Worm (Caenorhabditis elegans): ENCODE measurements around the gene daf-18.

The daf-18 gene

DNA sequence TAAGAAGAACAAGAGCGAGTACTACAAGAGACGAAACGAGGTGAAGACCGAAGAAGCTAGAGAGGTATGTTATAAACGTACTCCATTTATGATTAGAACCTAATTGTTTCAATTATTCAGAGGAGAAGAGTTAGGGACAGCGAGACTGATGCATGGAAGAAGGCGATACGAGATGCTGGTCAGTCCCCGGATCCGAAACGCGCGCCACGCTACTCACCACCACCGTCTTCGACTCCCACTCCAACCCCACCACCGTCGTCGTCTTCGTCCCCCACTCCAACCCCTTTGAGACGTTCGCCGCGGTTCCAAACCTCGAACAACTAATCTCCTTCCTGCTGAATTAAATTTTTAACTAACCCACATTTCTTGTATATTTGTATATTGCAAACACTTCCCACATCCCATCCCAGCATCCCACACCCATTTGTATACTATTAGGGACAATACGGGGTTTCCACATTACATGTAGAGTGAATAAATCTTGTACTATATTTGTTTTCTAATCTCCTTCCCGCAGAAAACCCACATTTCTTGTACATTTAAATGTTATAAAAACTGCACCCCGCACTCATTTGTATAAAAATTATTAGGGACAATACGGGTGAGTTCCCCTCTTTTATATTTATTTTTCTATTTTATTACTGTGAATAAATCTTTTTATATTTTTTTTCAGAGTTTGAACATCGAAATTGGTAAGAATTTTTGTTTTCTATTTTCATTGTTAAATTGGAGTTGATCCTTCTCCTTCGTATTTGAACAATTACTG is 37.5 kb downstream of the daf-18 start:
- TF ChIP-seq lin-1 (GFP tag; IDR thresholded peaks at IDR 0.05) (no peak), daf-16 (GFP tag; optimal IDR thresholded peaks at IDR 0.05) (no peak), daf-16 (tag; optimal IDR thresholded peaks at IDR 0.05) (no peak), attf-4 (tag; optimal IDR thresholded peaks at IDR 0.05) (no peak), ctbp-1 (GFP tag; IDR thresholded peaks at IDR 0.05) (0 out of 2 replicates have a peak, but pooled peaks have one; percentile 11), nhr-25 (tag; optimal IDR thresholded peaks at IDR 0.05; ENCODE audit: borderline replicate concordance, insufficient read depth) (no peak), hif-1 (tag; optimal IDR thresholded peaks at IDR 0.05) (no peak), pha-4 (GFP tag; IDR thresholded peaks at IDR 0.05) (peak; percentile 32; the same call in 1 of the 2 replicates), pha-4 (tag; optimal IDR thresholded peaks at IDR 0.05) (no peak), nhr-77 (tag; optimal IDR thresholded peaks at IDR 0.05) (no peak), F44E2.7 (GFP tag; IDR thresholded peaks at IDR 0.05) (no peak), mxl-3 (GFP tag; optimal IDR thresholded peaks at IDR 0.05) (no peak), mxl-2 (GFP tag; conservative IDR thresholded peaks at IDR 0.05) (no peak), nhr-11 (tag; optimal IDR thresholded peaks at IDR 0.05) (no peak), zfp-3 (GFP tag; conservative IDR thresholded peaks at IDR 0.05) (no peak), egl-43 (GFP tag; IDR thresholded peaks at IDR 0.05) (peak; percentile 71; the same call in 1 of the 2 replicates), daf-19 (GFP tag; conservative IDR thresholded peaks at IDR 0.05) (no peak), lin-38 (GFP tag; IDR thresholded peaks at IDR 0.05) (peak; percentile 49), set-16 (GFP tag; IDR thresholded peaks at IDR 0.05) (peak; percentile 80), lir-3 (tag; optimal IDR thresholded peaks at IDR 0.05) (no peak), daf-12 (tag; optimal IDR thresholded peaks at IDR 0.05) (no peak), ztf-11 (tag; optimal IDR thresholded peaks at IDR 0.05) (no peak), ama-1 (optimal IDR thresholded peaks at IDR 0.05) (no peak), ZK337.2 (GFP tag; IDR thresholded peaks at IDR 0.05) (no peak), Y105C5A.15 (GFP tag; IDR thresholded peaks at IDR 0.05) (no peak), unc-39 (tag; optimal IDR thresholded peaks at IDR 0.05) (no peak), F26F4.8 (GFP tag; conservative IDR thresholded peaks at IDR 0.05) (no peak), mdt-29 (GFP tag; IDR thresholded peaks at IDR 0.05) (no peak), Y48G9A.11 (GFP tag; IDR thresholded peaks at IDR 0.05) (0 out of 2 replicates have a peak, but pooled peaks have one; percentile 12), aha-1 (tag) (no peak), rbr-2 (tag; optimal IDR thresholded peaks at IDR 0.05) (no peak), nhr-6 (tag; optimal IDR thresholded peaks at IDR 0.05) (no peak), fkh-10 (GFP tag; optimal IDR thresholded peaks at IDR 0.05) (no peak), cey-2 (tag; optimal IDR thresholded peaks at IDR 0.05; ENCODE audit: borderline replicate concordance, insufficient read depth) (no peak), lin-15B (tag; optimal IDR thresholded peaks at IDR 0.05) (no peak), F37D6.2 (tag; optimal IDR thresholded peaks at IDR 0.05) (no peak), duxl-1 (tag; optimal IDR thresholded peaks at IDR 0.05; ENCODE audit: poor library complexity) (no peak), lin-13 (GFP tag; optimal IDR thresholded peaks at IDR 0.05) (no peak), R02D3.7 (tag; optimal IDR thresholded peaks at IDR 0.05) (no peak), mes-2 (tag; optimal IDR thresholded peaks at IDR 0.05; ENCODE audit: poor library complexity, severe bottlenecking) (no peak), F49E8.2 (tag; optimal IDR thresholded peaks at IDR 0.05; ENCODE audit: borderline replicate concordance) (no peak), T20F7.1 (GFP tag; optimal IDR thresholded peaks at IDR 0.05) (peak; percentile 7), arid-1 (GFP tag; conservative IDR thresholded peaks at IDR 0.05) (no peak), ces-1 (GFP tag; optimal IDR thresholded peaks at IDR 0.05) (no peak), madf-9 (GFP tag; conservative IDR thresholded peaks at IDR 0.05) (no peak), mep-1 (tag; optimal IDR thresholded peaks at IDR 0.05) (no peak), snpc-1.2 (GFP tag; IDR thresholded peaks at IDR 0.05) (peak; percentile 65; the same call in 1 of the 2 replicates), unc-130 (GFP tag; optimal IDR thresholded peaks at IDR 0.05) (peak; percentile 14)

All from whole organism, L4 larva.